Fruit fly (Drosophila melanogaster) whole organism, embryonic: ENCODE data around the gene CG11655.

Source experiments
- Aef1 ChIP-seq: fragments of 200-800 bp; sonication (Bioruptor generic); IDR thresholded peaks from 3 replicates; pipeline ENCODE4 v1.3.6; 2022; ENCODE audit warnings: missing biosample characterization, missing genetic modification characterization
- Bteb2 ChIP-seq: fragments of 200-800 bp; sonication (Bioruptor generic); optimal IDR thresholded peaks from 2 replicates; lab custom pipeline; 2016; ENCODE audit warnings: missing biosample characterization, missing genetic modification characterization
- CG10209 ChIP-seq: fragments of 200-800 bp; sonication (Bioruptor generic); optimal IDR thresholded peaks from 3 replicates; lab custom pipeline; 2017; ENCODE audit warnings: missing biosample characterization, mild to moderate bottlenecking, missing genetic modification characterization, missing genetic modification reagents
- CG10654 ChIP-seq: fragments of 200-800 bp; sonication (Bioruptor generic); optimal IDR thresholded peaks from 2 replicates; lab custom pipeline; 2016; ENCODE audit warnings: missing biosample characterization, missing genetic modification characterization
- CG11560 ChIP-seq: fragments of 200-800 bp; sonication (Bioruptor generic); IDR thresholded peaks from 3 replicates; pipeline ENCODE4 v1.3.6; 2022; ENCODE audit warnings: missing biosample characterization, missing genetic modification characterization
- CG12769 ChIP-seq: fragments of 200-800 bp; sonication (Bioruptor generic); optimal IDR thresholded peaks from 2 replicates; lab custom pipeline; 2019; ENCODE audit warnings: missing biosample characterization, mild to moderate bottlenecking, missing genetic modification characterization, moderate library complexity
- CG14860 ChIP-seq: fragments of 200-800 bp; sonication (Bioruptor generic); IDR thresholded peaks from 3 replicates; pipeline ENCODE4 v1.3.6; 2022; ENCODE audit warnings: missing biosample characterization, missing genetic modification characterization; ENCODE audit not compliant: partially characterized antibody
- CG15696 ChIP-seq: fragments of 200-800 bp; sonication (Bioruptor generic); optimal IDR thresholded peaks from 2 replicates; lab custom pipeline; 2019; ENCODE audit warnings: missing biosample characterization, mild to moderate bottlenecking, missing genetic modification characterization, moderate library complexity
- CG17612 ChIP-seq: fragments of 200-800 bp; sonication (Bioruptor generic); IDR thresholded peaks from 2 replicates; pipeline ENCODE4 v1.3.6; 2022; ENCODE audit warnings: missing biosample characterization, missing genetic modification characterization
- CG30431 ChIP-seq: fragments of 200-800 bp; sonication (Bioruptor generic); optimal IDR thresholded peaks from 2 replicates; lab custom pipeline; 2017; ENCODE audit warnings: missing biosample characterization, missing genetic modification characterization
- CG32772 ChIP-seq: fragments of 200-800 bp; sonication (Bioruptor generic); IDR thresholded peaks from 2 replicates; pipeline ENCODE4 v1.3.6; 2022; ENCODE audit warnings: missing biosample characterization, missing genetic modification characterization
- CG33557 ChIP-seq: fragments of 200-800 bp; sonication (Bioruptor generic); optimal IDR thresholded peaks from 2 replicates; lab custom pipeline; 2019; ENCODE audit warnings: missing biosample characterization, mild to moderate bottlenecking, missing genetic modification characterization, moderate library complexity
- CG4854 ChIP-seq: fragments of 200-800 bp; sonication (Bioruptor generic); optimal IDR thresholded peaks from 2 replicates; lab custom pipeline; 2016; ENCODE audit warnings: missing biosample characterization, missing genetic modification characterization, inconsistent platforms
- CG6765 ChIP-seq: fragments of 200-800 bp; sonication (Bioruptor generic); optimal IDR thresholded peaks from 3 replicates; lab custom pipeline; 2017; ENCODE audit warnings: missing biosample characterization, mild to moderate bottlenecking, missing genetic modification characterization
- CG6791 ChIP-seq: fragments of 200-800 bp; sonication (Bioruptor generic); IDR thresholded peaks from 3 replicates; pipeline ENCODE4 v1.3.6; 2022; ENCODE audit warnings: missing biosample characterization, missing genetic modification characterization; ENCODE audit not compliant: partially characterized antibody
- CG7271 ChIP-seq: fragments of 200-800 bp; sonication (Bioruptor generic); optimal IDR thresholded peaks from 2 replicates; lab custom pipeline; 2018; ENCODE audit warnings: missing biosample characterization, mild to moderate bottlenecking, missing genetic modification characterization, moderate library complexity
- CG7357 ChIP-seq: fragments of 200-800 bp; sonication (Bioruptor generic); IDR thresholded peaks from 3 replicates; pipeline ENCODE4 v1.3.6; 2022; ENCODE audit warnings: missing biosample characterization, missing genetic modification characterization
- CG7963 ChIP-seq: fragments of 200-800 bp; sonication (Bioruptor generic); IDR thresholded peaks from 3 replicates; pipeline ENCODE4 v1.3.6; 2022; ENCODE audit warnings: missing biosample characterization, missing genetic modification characterization; ENCODE audit not compliant: partially characterized antibody
- Dfd ChIP-seq, 2 experiments: fragments of >200 bp; optimal IDR thresholded peaks; 2 replicates each; lab custom pipeline; 2017; ENCODE audit warnings: missing biosample characterization in 2 of 2, missing genetic modification characterization in 2 of 2
- Dip3 ChIP-seq: fragments of 200-800 bp; sonication (Bioruptor generic); optimal IDR thresholded peaks from 3 replicates; lab custom pipeline; 2016; ENCODE audit warnings: missing biosample characterization, missing genetic modification characterization
- Gsc ChIP-seq: fragments of 200-800 bp; sonication (Bioruptor generic); IDR thresholded peaks from 2 replicates; pipeline ENCODE4 v1.3.6; 2022; ENCODE audit warnings: missing biosample characterization, missing genetic modification characterization
- H15 ChIP-seq: fragments of 200-800 bp; sonication (Bioruptor generic); IDR thresholded peaks from 3 replicates; pipeline ENCODE4 v1.3.6; 2022; ENCODE audit warnings: missing biosample characterization, missing genetic modification characterization
- Hr51 ChIP-seq, 2 experiments: fragments of 200-800 bp; sonication (Bioruptor generic); optimal IDR thresholded peaks; 2 replicates in 1 of 2; 3 replicates in 1 of 2; lab custom pipeline; 2016 to 2018; ENCODE audit warnings: missing biosample characterization in 2 of 2, missing genetic modification characterization in 2 of 2, mild to moderate bottlenecking in 1 of 2, moderate library complexity in 1 of 2
- Max ChIP-seq: fragments of 200-800 bp; sonication (Bioruptor generic); optimal IDR thresholded peaks from 2 replicates; lab custom pipeline; 2016; ENCODE audit warnings: missing biosample characterization, mild to moderate bottlenecking, missing genetic modification characterization
- Neu2 ChIP-seq: fragments of 200-800 bp; sonication (Bioruptor generic); optimal IDR thresholded peaks from 3 replicates; lab custom pipeline; 2016; ENCODE audit warnings: missing biosample characterization, missing genetic modification characterization, borderline replicate concordance
- Nf-YC ChIP-seq: fragments of 200-800 bp; optimal IDR thresholded peaks from 3 replicates; lab custom pipeline; 2019; ENCODE audit warnings: missing biosample characterization, mild to moderate bottlenecking, missing genetic modification characterization, moderate library complexity
- Spps ChIP-seq: fragments of 200-800 bp; sonication (Bioruptor generic); optimal IDR thresholded peaks from 2 replicates; lab custom pipeline; 2018; ENCODE audit warnings: missing biosample characterization, mild to moderate bottlenecking, missing genetic modification characterization
- Trl ChIP-seq, 3 experiments: fragments of >200 bp in 2 of 3; fragments of 200-800 bp in 1 of 3; sonication (Bioruptor generic) in 1 of 3; optimal IDR thresholded peaks; 2 replicates in 1 of 3; 3 replicates in 2 of 3; lab custom pipeline; 2016 to 2017; ENCODE audit warnings: missing biosample characterization in 1 of 3, missing genetic modification characterization in 1 of 3
- aop ChIP-seq: fragments of 200-800 bp; sonication (Bioruptor generic); IDR thresholded peaks from 2 replicates; pipeline ENCODE4 v1.3.6; 2022; ENCODE audit warnings: missing biosample characterization, missing genetic modification characterization
- bab2 ChIP-seq: fragments of 200-800 bp; sonication (Bioruptor generic); optimal IDR thresholded peaks from 2 replicates; lab custom pipeline; 2016; ENCODE audit warnings: missing biosample characterization, missing genetic modification characterization
- crp ChIP-seq, 2 experiments: fragments of 200-800 bp; sonication (Bioruptor generic); optimal IDR thresholded peaks; 2 replicates in 1 of 2; 3 replicates in 1 of 2; lab custom pipeline; 2017; ENCODE audit warnings: missing biosample characterization in 2 of 2, missing genetic modification characterization in 2 of 2, mild to moderate bottlenecking in 1 of 2, moderate library complexity in 1 of 2
- cwo ChIP-seq: fragments of 200-800 bp; sonication (Bioruptor generic); optimal IDR thresholded peaks from 3 replicates; lab custom pipeline; 2017; ENCODE audit warnings: missing biosample characterization, missing genetic modification characterization, mild to moderate bottlenecking, moderate library complexity, missing genetic modification reagents
- ems ChIP-seq: fragments of 200-800 bp; sonication (Bioruptor generic); optimal IDR thresholded peaks from 3 replicates; lab custom pipeline; 2016; ENCODE audit warnings: missing biosample characterization, missing genetic modification characterization
- fd3F ChIP-seq: fragments of 200-800 bp; sonication (Bioruptor generic); optimal IDR thresholded peaks from 2 replicates; lab custom pipeline; 2018; ENCODE audit warnings: missing biosample characterization, mild to moderate bottlenecking, missing genetic modification characterization, moderate library complexity
- ftz-f1 ChIP-seq: fragments of 200-800 bp; sonication (Bioruptor generic); optimal IDR thresholded peaks from 2 replicates; lab custom pipeline; 2016; ENCODE audit warnings: missing biosample characterization, missing genetic modification characterization
- gfzf ChIP-seq: fragments of 200-800 bp; sonication (Bioruptor generic); optimal IDR thresholded peaks from 2 replicates; lab custom pipeline; 2016; ENCODE audit warnings: missing biosample characterization, mild to moderate bottlenecking, missing genetic modification characterization, moderate library complexity
- grn ChIP-seq: fragments of 200-800 bp; sonication (Bioruptor generic); optimal IDR thresholded peaks from 3 replicates; lab custom pipeline; 2017; ENCODE audit warnings: missing biosample characterization, missing genetic modification characterization
- gro ChIP-seq: fragments of 200-800 bp; sonication (Bioruptor generic); optimal IDR thresholded peaks from 2 replicates; lab custom pipeline; 2016; ENCODE audit warnings: missing biosample characterization, missing genetic modification characterization
- h ChIP-seq: fragments of >200 bp; optimal IDR thresholded peaks from 2 replicates; lab custom pipeline; 2017
- her ChIP-seq: fragments of 200-800 bp; sonication (Bioruptor generic); optimal IDR thresholded peaks from 2 replicates; lab custom pipeline; 2016; ENCODE audit warnings: missing biosample characterization, missing genetic modification characterization
- hth ChIP-seq: fragments of >200 bp; optimal IDR thresholded peaks from 2 replicates; lab custom pipeline; 2017; ENCODE audit warnings: inconsistent platforms
- jumu ChIP-seq: fragments of 200-800 bp; sonication (Bioruptor generic); optimal IDR thresholded peaks from 3 replicates; lab custom pipeline; 2016; ENCODE audit warnings: missing biosample characterization, missing genetic modification characterization
- klu ChIP-seq: fragments of 200-800 bp; sonication (Bioruptor generic); IDR thresholded peaks from 2 replicates; pipeline ENCODE4 v1.3.6; 2022; ENCODE audit warnings: missing biosample characterization, missing genetic modification characterization
- nerfin-1 ChIP-seq: fragments of 200-800 bp; sonication (Bioruptor generic); optimal IDR thresholded peaks from 3 replicates; lab custom pipeline; 2019; ENCODE audit warnings: missing biosample characterization, mild to moderate bottlenecking, missing genetic modification characterization, moderate library complexity
- p53 ChIP-seq: fragments of 200-800 bp; sonication (Bioruptor generic); optimal IDR thresholded peaks from 2 replicates; lab custom pipeline; 2016; ENCODE audit warnings: missing biosample characterization, missing genetic modification characterization
- pan ChIP-seq, 4 experiments: fragments of >200 bp in 3 of 4; fragments of 200-800 bp in 1 of 4; sonication (Bioruptor generic) in 1 of 4; optimal IDR thresholded peaks in 3 of 4; IDR thresholded peaks in 1 of 4; 2 replicates each; pipeline versions ENCODE4 v1.3.6 to Lab custom; 2017 to 2022; ENCODE audit warnings: missing biosample characterization in 2 of 4, missing genetic modification characterization in 2 of 4, mixed read lengths in 1 of 4
- pnt ChIP-seq: fragments of 200-800 bp; sonication (Bioruptor generic); optimal IDR thresholded peaks from 3 replicates; lab custom pipeline; 2016; ENCODE audit warnings: missing biosample characterization, missing genetic modification characterization
- seq ChIP-seq: fragments of 200-800 bp; sonication (Bioruptor generic); IDR thresholded peaks from 2 replicates; pipeline ENCODE4 v1.3.6; 2022; ENCODE audit warnings: missing biosample characterization, missing genetic modification characterization
- twi ChIP-seq: fragments of 200-800 bp; optimal IDR thresholded peaks from 2 replicates; lab custom pipeline; 2019; ENCODE audit warnings: missing biosample characterization, mild to moderate bottlenecking, missing genetic modification characterization, moderate library complexity
- usp ChIP-seq: fragments of >200 bp; optimal IDR thresholded peaks from 2 replicates; lab custom pipeline; 2017; ENCODE audit warnings: missing biosample characterization, missing genetic modification characterization
- zfh2 ChIP-seq: fragments of 200-800 bp; sonication (Bioruptor generic); optimal IDR thresholded peaks from 2 replicates; lab custom pipeline; 2016; ENCODE audit warnings: missing biosample characterization, missing genetic modification characterization

Gene CG11655

dm6 chrX:15475367-15475789 is 22.1 kb downstream of the CG11655 start, which contains the start of gene mh (continued):
- TF ChIP-seq cwo (no peak), CG7271 (no peak), zfh2 (GFP tag; lab: Kevin White, UChicago) (no peak), fd3F (GFP tag; lab: Kevin White, UChicago) (peak; percentile 32), CG4854 (GFP tag; lab: Kevin White, UChicago) (no peak), klu (GFP tag; lab: Robert Waterston, UW) (no peak), CG10654 (GFP tag; lab: Kevin White, UChicago) (no peak), Hr51 (GFP tag; optimal IDR thresholded peaks at IDR 0.05; lab: Kevin White, UChicago) (no peak), CG33557 (GFP tag; lab: Kevin White, UChicago) (no peak), ems (GFP tag; lab: Kevin White, UChicago) (no peak), hth (lab: Kevin White, UChicago) (no peak), nerfin-1 (tag; lab: Kevin White, UChicago) (peak; percentile 42), H15 (no peak), Trl (optimal IDR thresholded peaks at IDR 0.05; lab: Kevin White, UChicago) (no peak), Trl (GFP tag; optimal IDR thresholded peaks at IDR 0.05; lab: Kevin White, UChicago) (no peak), CG6765 (GFP tag; lab: Kevin White, UChicago) (no peak), CG15696 (no peak), CG32772 (GFP tag; lab: Robert Waterston, UW) (no peak), CG7963 (GFP tag; lab: Robert Waterston, UW) (0 out of 3 replicates have a peak, but pooled peaks have one; percentile 50), CG7357 (no peak), Dfd (GFP tag; optimal IDR thresholded peaks at IDR 0.05; lab: Kevin White, UChicago) (no peak), pan (optimal IDR thresholded peaks at IDR 0.05; lab: Kevin White, UChicago) (no peak), pan (GFP tag; optimal IDR thresholded peaks at IDR 0.05 in 1 of 2, IDR thresholded peaks at IDR 0.05 in 1 of 2) (no peak), grn (GFP tag; lab: Kevin White, UChicago) (no peak), Gsc (GFP tag; lab: Robert Waterston, UW) (no peak), aop (GFP tag; lab: Robert Waterston, UW) (no peak), her (GFP tag; lab: Kevin White, UChicago) (no peak), CG11560 (tag; lab: Robert Waterston, UW) (no peak), Dip3 (GFP tag; lab: Kevin White, UChicago) (no peak), jumu (GFP tag; lab: Kevin White, UChicago) (peak; percentile 5), seq (GFP tag; lab: Robert Waterston, UW) (no peak), crp (GFP tag; optimal IDR thresholded peaks at IDR 0.05; lab: Kevin White, UChicago) (peak in 1 of 2 experiments; percentile 42), CG17612 (GFP tag; lab: Robert Waterston, UW) (no peak), pnt (no peak), gfzf (peak; percentile 73), Neu2 (GFP tag; lab: Kevin White, UChicago) (no peak), bab2 (GFP tag; lab: Kevin White, UChicago) (no peak), Max (GFP tag; lab: Kevin White, UChicago) (peak; percentile 34), CG30431 (no peak), ftz-f1 (GFP tag; lab: Kevin White, UChicago) (no peak), CG12769 (tag; lab: Kevin White, UChicago) (no peak), Bteb2 (GFP tag; lab: Kevin White, UChicago) (no peak), Nf-YC (peak; percentile 21), twi (tag; lab: Kevin White, UChicago) (no peak), CG14860 (GFP tag; lab: Robert Waterston, UW) (peak; percentile 50; the same call in 1 of the 3 replicates), h (lab: Kevin White, UChicago) (no peak), usp (GFP tag; lab: Kevin White, UChicago) (no peak), gro (GFP tag; lab: Kevin White, UChicago) (no peak), p53 (GFP tag; lab: Kevin White, UChicago) (no peak), Spps (tag; lab: Kevin White, UChicago) (no peak), Aef1 (0 out of 3 replicates have a peak, but pooled peaks have one; percentile 20), CG10209 (GFP tag; lab: Kevin White, UChicago) (no peak), CG6791 (GFP tag; lab: Robert Waterston, UW) (peak; percentile 79)
